Worm (Caenorhabditis elegans) whole organism, late embryonic: ENCODE measurements around the gene nhr-166.

Experiments
- ceh-24 ChIP-seq: sonication (generic microtip); optimal IDR thresholded peaks from 2 replicates; lab custom pipeline; 2016; ENCODE audit warnings: mild to moderate bottlenecking, missing genetic modification characterization, missing compliant biosample characterization
- dve-1 ChIP-seq: sonication (generic microtip); optimal IDR thresholded peaks from 2 replicates; lab custom pipeline; 2017; ENCODE audit warnings: antibody characterized with exemption, mild to moderate bottlenecking, missing genetic modification characterization, missing compliant biosample characterization
- eyg-1 ChIP-seq: sonication (generic microtip); optimal IDR thresholded peaks from 2 replicates; lab custom pipeline; 2016; ENCODE audit warnings: missing genotype, missing genetic modification characterization, missing compliant biosample characterization
- nhr-11 ChIP-seq: fragments of 150-350 bp; optimal IDR thresholded peaks from 2 replicates; lab custom pipeline; 2014; ENCODE audit warnings: missing biosample characterization, missing genetic modification characterization
- npax-4 ChIP-seq: sonication (generic microtip); optimal IDR thresholded peaks from 2 replicates; lab custom pipeline; 2016; ENCODE audit warnings: missing genetic modification characterization, missing compliant biosample characterization
- pha-4 ChIP-seq: fragments of 150-350 bp; optimal IDR thresholded peaks from 2 replicates; lab custom pipeline; 2018; ENCODE audit warnings: missing biosample characterization, missing genetic modification reagents, missing genetic modification characterization
- ref-2 ChIP-seq: sonication (generic microtip); optimal IDR thresholded peaks from 2 replicates; lab custom pipeline; 2016; ENCODE audit warnings: missing genetic modification characterization, missing compliant biosample characterization
- unc-86 ChIP-seq: sonication (generic microtip); optimal IDR thresholded peaks from 2 replicates; lab custom pipeline; 2016; ENCODE audit warnings: missing genetic modification characterization, missing compliant biosample characterization

ce11 chrII:3901108-3901507 is 21.1 kb downstream of the nhr-166 start, which contains the start of gene F53C3.4:
- TF ChIP-seq unc-86 (tag; lab: Kevin White, UChicago) (no peak), nhr-11 (tag; lab: Kevin White, UChicago) (no peak), ref-2 (no peak), pha-4 (tag; lab: Kevin White, UChicago) (no peak), eyg-1 (tag; lab: Kevin White, UChicago) (no peak), dve-1 (tag; lab: Kevin White, UChicago) (no peak), npax-4 (tag; lab: Kevin White, UChicago) (no peak), ceh-24 (tag; lab: Kevin White, UChicago) (no peak)
